Worm (Caenorhabditis elegans) whole organism, late embryonic: Measurements from ENCODE around the gene srz-102.
"Not testable (repeated sequence)": the region's sequence is repeated elsewhere in the genome, so short reads cannot be mapped to it uniquely, and the experiment has no call there.

ENCODE experiments used
- ama-1 ChIP-seq: fragments of 150-350 bp; optimal IDR thresholded peaks from 2 replicates; lab custom pipeline; 2014
- elt-2 ChIP-seq: sonication (generic microtip); optimal IDR thresholded peaks from 2 replicates; lab custom pipeline; 2016; ENCODE audit warnings: missing genetic modification reagents, missing genetic modification characterization, missing compliant biosample characterization
- elt-4 ChIP-seq: sonication (generic microtip); optimal IDR thresholded peaks from 2 replicates; lab custom pipeline; 2016; ENCODE audit warnings: missing genetic modification characterization, missing compliant biosample characterization
- ets-4 ChIP-seq: sonication (generic microtip); optimal IDR thresholded peaks from 2 replicates; lab custom pipeline; 2016; ENCODE audit warnings: missing genetic modification characterization, missing compliant biosample characterization
- fax-1 ChIP-seq: sonication (generic microtip); optimal IDR thresholded peaks from 2 replicates; lab custom pipeline; 2016; ENCODE audit warnings: missing genotype, missing genetic modification characterization, missing compliant biosample characterization
- hlh-30 ChIP-seq: sonication (generic microtip); optimal IDR thresholded peaks from 2 replicates; lab custom pipeline; 2017; ENCODE audit warnings: antibody characterized with exemption, missing genetic modification characterization, missing compliant biosample characterization; ENCODE audit not compliant: insufficient read depth
- hlh-6 ChIP-seq: sonication (generic microtip); optimal IDR thresholded peaks from 2 replicates; lab custom pipeline; 2016; ENCODE audit warnings: missing genotype, missing genetic modification characterization, missing compliant biosample characterization
- nhr-11 ChIP-seq: fragments of 150-350 bp; optimal IDR thresholded peaks from 2 replicates; lab custom pipeline; 2014; ENCODE audit warnings: missing biosample characterization, missing genetic modification characterization
- odd-2 ChIP-seq: sonication (generic microtip); optimal IDR thresholded peaks from 2 replicates; lab custom pipeline; 2017; ENCODE audit warnings: antibody characterized with exemption, mild to moderate bottlenecking, missing genetic modification characterization, missing compliant biosample characterization
- pha-2 ChIP-seq: sonication (generic microtip); optimal IDR thresholded peaks from 2 replicates; lab custom pipeline; 2017; ENCODE audit warnings: mild to moderate bottlenecking, missing genetic modification characterization, missing compliant biosample characterization
- rnt-1 ChIP-seq: sonication (generic microtip); optimal IDR thresholded peaks from 2 replicates; lab custom pipeline; 2016; ENCODE audit warnings: missing genetic modification characterization, missing compliant biosample characterization
- tbx-2 ChIP-seq: sonication (generic microtip); optimal IDR thresholded peaks from 2 replicates; lab custom pipeline; 2016; ENCODE audit warnings: missing genetic modification characterization, missing compliant biosample characterization
- unc-3 ChIP-seq, 2 experiments: fragments of 200-800 bp in 1 of 2; sonication (Bioruptor generic) in 1 of 2; sonication (generic microtip) in 1 of 2; conservative IDR thresholded peaks in 1 of 2; optimal IDR thresholded peaks in 1 of 2; 2 replicates each; pipeline versions ENCODE4 v1.3.6 to Lab custom; 2016 to 2022; ENCODE audit warnings: missing compliant biosample characterization in 2 of 2, missing genetic modification characterization in 2 of 2, missing genetic modification reagents in 1 of 2

DNA sequence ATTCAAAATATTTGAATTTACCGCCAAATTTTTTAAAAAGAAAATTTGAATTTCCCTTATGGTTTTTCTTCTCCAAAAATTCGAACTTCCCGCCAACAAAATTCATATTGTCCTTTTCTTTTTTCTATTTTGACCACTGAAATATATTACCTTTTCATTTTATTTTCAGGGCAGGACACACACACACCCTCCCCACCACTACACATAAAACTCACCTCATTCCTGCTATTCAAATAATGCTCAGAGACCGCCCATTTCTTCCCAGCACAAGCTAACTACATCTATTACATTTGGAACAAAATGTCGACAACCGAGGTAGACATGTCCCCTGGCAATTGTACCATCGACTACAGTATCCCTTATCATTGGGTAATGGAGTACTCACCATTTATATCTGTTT lies 33.1 kb upstream of the srz-102 start, which contains the start of gene W06G6.15:
- not testable (repeated sequence) for TF ChIP-seq unc-3 (GFP tag; conservative IDR thresholded peaks at IDR 0.05; lab: Robert Waterston, UW); unc-3 (tag; optimal IDR thresholded peaks at IDR 0.05; lab: Kevin White, UChicago); rnt-1 (tag; lab: Kevin White, UChicago); ets-4 (tag; lab: Kevin White, UChicago); ama-1 (lab: Kevin White, UChicago); fax-1; tbx-2 (tag; lab: Kevin White, UChicago); nhr-11 (tag; lab: Kevin White, UChicago); elt-4 (tag; lab: Kevin White, UChicago); hlh-30 (tag; lab: Kevin White, UChicago); elt-2 (tag; lab: Kevin White, UChicago); odd-2 (tag; lab: Kevin White, UChicago); hlh-6; pha-2
